Fruit fly (Drosophila melanogaster) whole organism, prepupa: ENCODE results near the gene Tango6.
A peak's percentile ranks its signal among the peaks of the same experiment; 100 is the strongest.

ENCODE experiments used
- Blimp-1 ChIP-seq: fragments of 200-800 bp; sonication (Bioruptor generic); optimal IDR thresholded peaks from 3 replicates; lab custom pipeline; 2017; ENCODE audit warnings: missing biosample characterization, missing genetic modification characterization, mild to moderate bottlenecking, moderate library complexity, missing genetic modification reagents
- CG11294 ChIP-seq: fragments of 200-800 bp; sonication (Bioruptor generic); IDR thresholded peaks from 2 replicates; pipeline ENCODE4 v1.3.6; 2022; ENCODE audit warnings: missing biosample characterization, missing genetic modification characterization
- CG11762 ChIP-seq: fragments of 200-800 bp; sonication (Bioruptor generic); optimal IDR thresholded peaks from 3 replicates; lab custom pipeline; 2016; ENCODE audit warnings: missing biosample characterization, missing genetic modification characterization; ENCODE audit not compliant: insufficient read depth
- CG15336 ChIP-seq: fragments of 200-800 bp; sonication (Bioruptor generic); IDR thresholded peaks from 2 replicates; pipeline ENCODE4 v1.3.6; 2022; ENCODE audit warnings: missing biosample characterization, missing genetic modification characterization
- CG1621 ChIP-seq: fragments of 200-800 bp; sonication (Bioruptor generic); optimal IDR thresholded peaks from 3 replicates; lab custom pipeline; 2018; ENCODE audit warnings: missing biosample characterization, mild to moderate bottlenecking, missing genetic modification characterization
- CG16779 ChIP-seq: fragments of 200-800 bp; sonication (Bioruptor generic); optimal IDR thresholded peaks from 3 replicates; lab custom pipeline; 2017; ENCODE audit warnings: missing biosample characterization, mild to moderate bottlenecking, missing genetic modification characterization
- CG3032 ChIP-seq: fragments of 200-800 bp; optimal IDR thresholded peaks from 2 replicates; lab custom pipeline; 2019; ENCODE audit warnings: missing biosample characterization, mild to moderate bottlenecking, missing genetic modification characterization, moderate library complexity
- CG31627 ChIP-seq: fragments of 200-800 bp; sonication (Bioruptor generic); optimal IDR thresholded peaks from 3 replicates; lab custom pipeline; 2016; ENCODE audit warnings: missing biosample characterization, missing genetic modification characterization
- CG34406 ChIP-seq: fragments of 200-800 bp; sonication (Bioruptor generic); optimal IDR thresholded peaks from 3 replicates; lab custom pipeline; 2016; ENCODE audit warnings: missing biosample characterization, missing genetic modification characterization
- CG4318 ChIP-seq: fragments of 200-800 bp; sonication (Bioruptor generic); optimal IDR thresholded peaks from 3 replicates; lab custom pipeline; 2017; ENCODE audit warnings: missing biosample characterization, mild to moderate bottlenecking, missing genetic modification characterization
- CG6163 ChIP-seq: fragments of 200-800 bp; sonication (Bioruptor generic); IDR thresholded peaks from 3 replicates; pipeline ENCODE4 v1.3.6; 2022; ENCODE audit warnings: missing biosample characterization, missing genetic modification characterization
- CG6276 ChIP-seq: fragments of 200-800 bp; sonication (Bioruptor generic); optimal IDR thresholded peaks from 2 replicates; lab custom pipeline; 2017; ENCODE audit warnings: missing biosample characterization, mild to moderate bottlenecking, missing genetic modification characterization
- CG6792 ChIP-seq: fragments of 200-800 bp; sonication (Bioruptor generic); optimal IDR thresholded peaks from 3 replicates; lab custom pipeline; 2016; ENCODE audit warnings: missing biosample characterization, missing genetic modification characterization
- CG6854 ChIP-seq: fragments of 200-800 bp; sonication (Bioruptor generic); optimal IDR thresholded peaks from 2 replicates; lab custom pipeline; 2017; ENCODE audit warnings: missing biosample characterization, mild to moderate bottlenecking, missing genetic modification characterization
- CG8319 ChIP-seq: fragments of 200-800 bp; sonication (Bioruptor generic); optimal IDR thresholded peaks from 3 replicates; lab custom pipeline; 2016; ENCODE audit warnings: missing biosample characterization, missing genetic modification characterization
- CG8632 ChIP-seq: fragments of 200-800 bp; sonication (Bioruptor generic); optimal IDR thresholded peaks from 3 replicates; lab custom pipeline; 2016; ENCODE audit warnings: missing biosample characterization, missing genetic modification characterization
- Eip75B ChIP-seq: fragments of 200-800 bp; sonication (Bioruptor generic); optimal IDR thresholded peaks from 3 replicates; lab custom pipeline; 2016; ENCODE audit warnings: missing biosample characterization, missing genetic modification characterization
- Eip78C ChIP-seq: fragments of 200-800 bp; sonication (Bioruptor generic); peaks from one replicate; lab custom pipeline; 2016; ENCODE audit warnings: missing biosample characterization, missing genetic modification characterization
- Ets21C ChIP-seq: fragments of 200-800 bp; sonication (Bioruptor generic); optimal IDR thresholded peaks from 3 replicates; lab custom pipeline; 2016; ENCODE audit warnings: missing biosample characterization, missing genetic modification characterization
- Ets96B ChIP-seq: fragments of 200-800 bp; optimal IDR thresholded peaks from 2 replicates; lab custom pipeline; 2019; ENCODE audit warnings: missing biosample characterization, mild to moderate bottlenecking, missing genetic modification characterization, moderate library complexity
- Gug ChIP-seq: fragments of 200-800 bp; sonication (Bioruptor generic); IDR thresholded peaks from 2 replicates; pipeline ENCODE4 v1.3.6; 2022; ENCODE audit warnings: missing biosample characterization, missing genetic modification characterization
- Hr39 ChIP-seq: fragments of 200-800 bp; sonication (Bioruptor generic); optimal IDR thresholded peaks from 2 replicates; lab custom pipeline; 2016; ENCODE audit warnings: missing biosample characterization, missing genetic modification characterization
- Met ChIP-seq: fragments of 200-800 bp; sonication (Bioruptor generic); optimal IDR thresholded peaks from 3 replicates; lab custom pipeline; 2016; ENCODE audit warnings: missing biosample characterization, missing genetic modification characterization
- OdsH ChIP-seq: fragments of 200-800 bp; sonication (Bioruptor generic); optimal IDR thresholded peaks from 3 replicates; lab custom pipeline; 2016; ENCODE audit warnings: missing biosample characterization, missing genetic modification characterization
- Sox102F ChIP-seq: fragments of 200-800 bp; sonication (Bioruptor generic); optimal IDR thresholded peaks from 2 replicates; lab custom pipeline; 2016; ENCODE audit warnings: missing biosample characterization, mild to moderate bottlenecking, missing genetic modification characterization
- Sox14 ChIP-seq: fragments of 200-800 bp; sonication (Bioruptor generic); optimal IDR thresholded peaks from 3 replicates; lab custom pipeline; 2016; ENCODE audit warnings: missing biosample characterization, missing genetic modification characterization
- Sox15 ChIP-seq: fragments of 200-800 bp; sonication (Bioruptor generic); optimal IDR thresholded peaks from 3 replicates; lab custom pipeline; 2016; ENCODE audit warnings: missing biosample characterization, missing genetic modification characterization
- achi ChIP-seq: fragments of 200-800 bp; sonication (Bioruptor generic); optimal IDR thresholded peaks from 3 replicates; lab custom pipeline; 2016; ENCODE audit warnings: missing biosample characterization, missing genetic modification characterization
- acj6 ChIP-seq: fragments of 200-800 bp; sonication (Bioruptor generic); optimal IDR thresholded peaks from 3 replicates; lab custom pipeline; 2016; ENCODE audit warnings: missing biosample characterization, missing genetic modification characterization
- dac ChIP-seq: fragments of 200-800 bp; sonication (Bioruptor generic); optimal IDR thresholded peaks from 2 replicates; lab custom pipeline; 2017; ENCODE audit warnings: missing biosample characterization, mild to moderate bottlenecking, missing genetic modification characterization
- eg ChIP-seq: fragments of 200-800 bp; sonication (Bioruptor generic); IDR thresholded peaks from 3 replicates; pipeline ENCODE4 v1.3.6; 2022; ENCODE audit warnings: missing biosample characterization, missing genetic modification characterization
- esn ChIP-seq: fragments of 200-800 bp; sonication (Bioruptor generic); optimal IDR thresholded peaks from 2 replicates; lab custom pipeline; 2016; ENCODE audit warnings: missing biosample characterization, mild to moderate bottlenecking, missing genetic modification characterization, moderate library complexity
- fd59A ChIP-seq: fragments of 200-800 bp; sonication (Bioruptor generic); optimal IDR thresholded peaks from 2 replicates; lab custom pipeline; 2017; ENCODE audit warnings: missing biosample characterization, mild to moderate bottlenecking, missing genetic modification characterization, missing genetic modification reagents
- fkh ChIP-seq: fragments of 200-800 bp; sonication (Bioruptor generic); optimal IDR thresholded peaks from 3 replicates; lab custom pipeline; 2017; ENCODE audit warnings: missing biosample characterization, mild to moderate bottlenecking, missing genetic modification characterization, moderate library complexity
- lz ChIP-seq: fragments of 200-800 bp; sonication (Bioruptor generic); optimal IDR thresholded peaks from 3 replicates; lab custom pipeline; 2016; ENCODE audit warnings: missing biosample characterization, missing genetic modification characterization
- net ChIP-seq: fragments of 200-800 bp; sonication (Bioruptor generic); optimal IDR thresholded peaks from 3 replicates; lab custom pipeline; 2016; ENCODE audit warnings: missing biosample characterization, missing genetic modification characterization
- salr ChIP-seq, 2 experiments: fragments of 200-800 bp; sonication (Bioruptor generic); optimal IDR thresholded peaks; 3 replicates each; lab custom pipeline; 2016 to 2018; ENCODE audit warnings: missing biosample characterization in 2 of 2, missing genetic modification characterization in 2 of 2, mild to moderate bottlenecking in 1 of 2
- spab ChIP-seq: fragments of 200-800 bp; sonication (Bioruptor generic); optimal IDR thresholded peaks from 2 replicates; lab custom pipeline; 2017; ENCODE audit warnings: missing biosample characterization, mild to moderate bottlenecking, missing genetic modification characterization, missing genetic modification reagents
- ss ChIP-seq, 2 experiments: fragments of 200-800 bp; sonication (Bioruptor generic); optimal IDR thresholded peaks; 2 replicates in 1 of 2; 3 replicates in 1 of 2; lab custom pipeline; 2017 to 2018; ENCODE audit warnings: mild to moderate bottlenecking in 2 of 2, missing biosample characterization in 2 of 2, missing genetic modification characterization in 2 of 2, moderate library complexity in 1 of 2
- svp ChIP-seq: fragments of 200-800 bp; sonication (Bioruptor generic); peaks from one replicate; lab custom pipeline; 2016; ENCODE audit warnings: missing biosample characterization, missing genetic modification characterization
- topi ChIP-seq: fragments of 200-800 bp; sonication (Bioruptor generic); optimal IDR thresholded peaks from 3 replicates; lab custom pipeline; 2016; ENCODE audit warnings: missing biosample characterization, missing genetic modification characterization
- vri ChIP-seq: fragments of 200-800 bp; sonication (Bioruptor generic); optimal IDR thresholded peaks from 3 replicates; lab custom pipeline; 2016; ENCODE audit warnings: missing biosample characterization, mild to moderate bottlenecking, missing genetic modification characterization

The Tango6 gene

DNA sequence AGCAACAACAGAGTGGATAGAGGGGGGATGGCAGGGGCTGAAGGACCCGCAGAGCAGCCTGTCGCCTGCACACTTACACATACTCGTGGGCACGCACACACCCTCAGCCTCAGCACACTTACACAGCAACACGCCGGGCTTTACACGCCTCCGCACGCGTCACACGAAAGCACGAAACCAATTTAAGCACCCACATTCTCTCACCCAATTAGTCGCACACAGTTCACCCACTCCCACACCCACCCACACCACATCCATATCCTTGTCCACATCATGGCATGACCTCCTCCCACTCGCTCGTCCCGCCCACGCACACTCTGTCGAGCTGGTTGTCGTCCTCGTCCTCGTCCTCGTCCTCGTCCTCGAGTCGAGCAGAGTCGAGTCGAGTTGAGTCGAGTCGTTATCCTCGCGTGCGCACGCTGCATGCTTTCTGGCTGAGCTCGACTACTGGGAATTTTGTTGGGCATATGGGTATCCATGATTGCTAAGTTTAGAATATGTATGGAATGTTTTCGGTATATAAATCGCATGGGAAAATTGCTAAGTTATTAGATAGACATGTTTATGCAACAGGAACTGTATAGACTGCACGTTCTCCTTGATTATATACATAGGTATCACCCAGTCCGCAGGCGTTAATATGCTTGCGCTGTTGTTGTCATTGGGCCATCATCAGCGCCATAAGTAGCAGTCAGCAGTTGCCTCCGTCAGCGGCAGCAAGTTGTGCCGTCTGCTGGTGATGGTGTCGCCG is 43.2 kb downstream of the Tango6 start (continued):
- TF ChIP-seq fd59A, result peak; percentile 60
- peak; percentile 80 for TF ChIP-seq Hr39 (GFP tag; lab: Kevin White, UChicago)
- peak; percentile 72 for TF ChIP-seq CG1621 (tag; lab: Kevin White, UChicago)
- peak; percentile 53 for TF ChIP-seq CG8632 (GFP tag; lab: Kevin White, UChicago)
- peak; percentile 76 for TF ChIP-seq CG3032
- peak; percentile 44 to 72 for TF ChIP-seq ss (GFP tag; optimal IDR thresholded peaks at IDR 0.05; lab: Kevin White, UChicago)
- no peak for TF ChIP-seq CG4318 (GFP tag; lab: Kevin White, UChicago)
- TF ChIP-seq net (GFP tag; lab: Kevin White, UChicago), result peak; percentile 67
- peak; percentile 88 for TF ChIP-seq Eip78C (GFP tag; lab: Kevin White, UChicago)
- peak; percentile 85 for TF ChIP-seq svp (GFP tag; lab: Kevin White, UChicago)
- peak; percentile 73 for TF ChIP-seq Eip75B (GFP tag; lab: Kevin White, UChicago)
- TF ChIP-seq Met (GFP tag; lab: Kevin White, UChicago), result peak; percentile 74
- peak; percentile 80 for TF ChIP-seq lz (GFP tag; lab: Kevin White, UChicago)
- peak; percentile 75 for TF ChIP-seq CG6792
- TF ChIP-seq topi (GFP tag; lab: Kevin White, UChicago), result peak; percentile 69
- TF ChIP-seq Sox14 (GFP tag; lab: Kevin White, UChicago), result peak; percentile 75
- TF ChIP-seq CG6163, result peak; percentile 80
- peak; percentile 5 for TF ChIP-seq CG16779
- peak; percentile 60 for TF ChIP-seq CG34406 (GFP tag; lab: Kevin White, UChicago)
- peak; percentile 79 for TF ChIP-seq CG31627 (GFP tag; lab: Kevin White, UChicago)
- TF ChIP-seq vri, result peak; percentile 54
- peak; percentile 51 to 62 for TF ChIP-seq salr (GFP tag; optimal IDR thresholded peaks at IDR 0.05; lab: Kevin White, UChicago)
- TF ChIP-seq esn (GFP tag; lab: Kevin White, UChicago), result peak; percentile 77
- TF ChIP-seq OdsH (GFP tag; lab: Kevin White, UChicago), result peak; percentile 74
- peak; percentile 71; the same call in 1 of the 2 replicates for TF ChIP-seq CG11294
- peak; percentile 71 for TF ChIP-seq achi

DNA sequence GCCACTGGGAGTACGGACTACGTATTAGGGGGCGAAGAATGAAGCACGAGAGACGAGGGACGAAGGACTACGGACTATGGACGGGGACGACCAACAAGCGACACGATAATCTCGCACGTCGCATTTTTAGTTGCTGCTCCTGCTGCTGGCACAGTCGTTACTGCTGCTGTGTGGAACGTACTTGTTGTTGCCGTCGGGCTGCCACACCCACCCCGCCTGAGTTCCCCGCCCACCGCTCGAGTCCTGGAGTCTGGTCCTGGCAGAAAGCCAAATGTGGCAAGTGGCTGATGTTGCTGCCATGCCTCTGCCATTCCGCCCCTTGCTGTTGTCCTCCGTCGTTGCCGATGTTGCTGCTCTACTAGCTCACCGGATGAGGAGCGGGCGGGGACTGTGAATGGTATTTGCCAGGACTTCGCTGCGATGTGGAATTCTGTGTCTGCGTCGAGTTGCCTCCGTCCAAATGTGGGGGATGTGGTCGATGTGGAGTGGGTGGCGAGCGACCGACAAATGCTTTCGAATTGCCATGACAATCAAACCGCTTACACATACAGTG is 44.0 kb downstream of the Tango6 start:
- TF ChIP-seq Eip78C (GFP tag; lab: Kevin White, UChicago) (no peak), svp (GFP tag; lab: Kevin White, UChicago) (peak; percentile 9), CG1621 (tag; lab: Kevin White, UChicago) (no peak), vri (no peak), CG6163 (no peak), Sox102F (no peak)

DNA sequence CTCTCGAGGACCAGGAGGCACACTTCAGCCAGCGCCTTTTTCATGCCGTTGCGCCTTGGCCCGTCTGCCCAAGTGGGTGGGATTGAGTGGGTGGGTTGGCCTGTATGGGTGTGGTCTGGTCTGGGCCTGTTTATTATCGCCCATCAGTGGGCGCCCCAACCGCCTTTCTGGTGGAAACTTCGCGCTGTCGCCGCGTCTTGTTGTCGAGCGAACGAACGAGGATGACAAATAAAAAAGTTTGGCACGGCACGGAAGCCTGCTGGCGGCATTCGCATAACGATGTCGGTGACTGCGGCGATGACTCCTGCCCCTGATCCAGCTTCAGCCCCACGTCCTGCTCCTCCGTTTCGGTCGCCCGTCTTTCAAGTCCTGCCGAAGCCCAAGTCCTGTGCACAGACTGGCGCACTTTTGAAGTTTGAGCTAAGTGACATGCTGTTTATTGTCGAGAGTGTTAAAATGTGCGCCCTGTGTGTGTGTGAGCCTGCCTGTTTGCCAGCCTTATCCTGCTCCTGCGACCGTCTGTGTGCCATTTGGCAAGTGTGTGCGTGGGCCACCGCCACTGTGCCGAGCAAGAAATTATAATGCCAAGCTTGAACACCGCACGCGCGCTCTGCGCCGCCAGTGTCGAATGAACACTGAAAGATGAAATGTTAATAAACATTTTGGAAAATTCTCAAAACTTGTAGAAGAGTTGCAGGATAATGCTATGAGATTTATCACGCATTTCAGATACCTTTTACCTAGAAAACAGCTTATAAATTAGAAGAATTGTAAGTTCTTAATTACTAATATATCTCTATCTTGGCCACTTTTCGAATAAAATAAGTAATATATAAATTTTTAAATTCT is 45.4 kb downstream of the Tango6 start:
- TF ChIP-seq esn (GFP tag; lab: Kevin White, UChicago) (peak; percentile 54), Ets96B (peak; percentile 62), CG8632 (GFP tag; lab: Kevin White, UChicago) (peak; percentile 44), Ets21C (GFP tag; lab: Kevin White, UChicago) (no peak), spab (GFP tag; lab: Kevin White, UChicago) (peak; percentile 48), CG6276 (peak; percentile 39), OdsH (GFP tag; lab: Kevin White, UChicago) (peak; percentile 52), Eip78C (GFP tag; lab: Kevin White, UChicago) (peak; percentile 86), fd59A (peak; percentile 23), Blimp-1 (GFP tag; lab: Kevin White, UChicago) (no peak), eg (GFP tag; lab: Robert Waterston, UW) (no peak), Sox15 (GFP tag; lab: Kevin White, UChicago) (no peak), CG34406 (GFP tag; lab: Kevin White, UChicago) (peak; percentile 19), Met (GFP tag; lab: Kevin White, UChicago) (peak; percentile 11), Eip75B (GFP tag; lab: Kevin White, UChicago) (peak; percentile 14), dac (GFP tag; lab: Kevin White, UChicago) (no peak), CG31627 (GFP tag; lab: Kevin White, UChicago) (no peak), Gug (GFP tag; lab: Robert Waterston, UW) (no peak), fkh (GFP tag; lab: Kevin White, UChicago) (peak; percentile 23), CG6854 (GFP tag; lab: Kevin White, UChicago) (no peak), topi (GFP tag; lab: Kevin White, UChicago) (peak; percentile 34), achi (peak; percentile 38), CG8319 (GFP tag; lab: Kevin White, UChicago) (no peak), CG4318 (GFP tag; lab: Kevin White, UChicago) (peak; percentile 15), Hr39 (GFP tag; lab: Kevin White, UChicago) (no peak), CG11762 (peak; percentile 28), CG15336 (peak; percentile 47), acj6 (GFP tag; lab: Kevin White, UChicago) (peak; percentile 49)
